Fruit fly (Drosophila melanogaster) whole organism, prepupa: ENCODE measurements around the gene Phlpp.
A peak's percentile ranks its signal among the peaks of the same experiment; 100 is the strongest.

Experiments used
- Blimp-1 ChIP-seq: fragments of 200-800 bp; sonication (Bioruptor generic); optimal IDR thresholded peaks from 3 replicates; lab custom pipeline; 2017; ENCODE audit warnings: missing biosample characterization, missing genetic modification characterization, mild to moderate bottlenecking, moderate library complexity, missing genetic modification reagents
- CG10631 ChIP-seq: fragments of 200-800 bp; sonication (Bioruptor generic); optimal IDR thresholded peaks from 2 replicates; lab custom pipeline; 2016; ENCODE audit warnings: missing biosample characterization, missing genetic modification characterization
- CG31627 ChIP-seq: fragments of 200-800 bp; sonication (Bioruptor generic); optimal IDR thresholded peaks from 3 replicates; lab custom pipeline; 2016; ENCODE audit warnings: missing biosample characterization, missing genetic modification characterization
- CG6808 ChIP-seq: fragments of 200-800 bp; sonication (Bioruptor generic); optimal IDR thresholded peaks from 3 replicates; lab custom pipeline; 2017; ENCODE audit warnings: missing biosample characterization, missing genetic modification characterization, mild to moderate bottlenecking, moderate library complexity, missing genetic modification reagents
- CG9139 ChIP-seq: fragments of 200-800 bp; sonication (Bioruptor generic); optimal IDR thresholded peaks from 3 replicates; lab custom pipeline; 2017; ENCODE audit warnings: missing biosample characterization, mild to moderate bottlenecking, missing genetic modification characterization
- Gug ChIP-seq: fragments of 200-800 bp; sonication (Bioruptor generic); IDR thresholded peaks from 2 replicates; pipeline ENCODE4 v1.3.6; 2022; ENCODE audit warnings: missing biosample characterization, missing genetic modification characterization
- achi ChIP-seq: fragments of 200-800 bp; sonication (Bioruptor generic); optimal IDR thresholded peaks from 3 replicates; lab custom pipeline; 2016; ENCODE audit warnings: missing biosample characterization, missing genetic modification characterization
- dac ChIP-seq: fragments of 200-800 bp; sonication (Bioruptor generic); optimal IDR thresholded peaks from 2 replicates; lab custom pipeline; 2017; ENCODE audit warnings: missing biosample characterization, mild to moderate bottlenecking, missing genetic modification characterization
- eg ChIP-seq: fragments of 200-800 bp; sonication (Bioruptor generic); IDR thresholded peaks from 3 replicates; pipeline ENCODE4 v1.3.6; 2022; ENCODE audit warnings: missing biosample characterization, missing genetic modification characterization
- pdm3 ChIP-seq: fragments of 200-800 bp; sonication (Bioruptor generic); optimal IDR thresholded peaks from 3 replicates; lab custom pipeline; 2016; ENCODE audit warnings: missing biosample characterization, missing genetic modification characterization
- svp ChIP-seq: fragments of 200-800 bp; sonication (Bioruptor generic); peaks from one replicate; lab custom pipeline; 2016; ENCODE audit warnings: missing biosample characterization, missing genetic modification characterization
- vri ChIP-seq: fragments of 200-800 bp; sonication (Bioruptor generic); optimal IDR thresholded peaks from 3 replicates; lab custom pipeline; 2016; ENCODE audit warnings: missing biosample characterization, mild to moderate bottlenecking, missing genetic modification characterization

- TF ChIP-seq Blimp-1 (GFP tag; lab: Kevin White, UChicago) (no peak), achi (GFP tag; lab: Kevin White, UChicago) (peak; percentile 77), CG6808 (no peak), CG31627 (GFP tag; lab: Kevin White, UChicago) (peak; percentile 86), eg (GFP tag; lab: Robert Waterston, UW) (peak; percentile 91), Gug (GFP tag; lab: Robert Waterston, UW) (peak; percentile 77), dac (GFP tag; lab: Kevin White, UChicago) (peak; percentile 56), CG10631 (GFP tag; lab: Kevin White, UChicago) (no peak), vri (GFP tag; lab: Kevin White, UChicago) (no peak), svp (GFP tag; lab: Kevin White, UChicago) (no peak), CG9139 (GFP tag; lab: Kevin White, UChicago) (no peak), pdm3 (GFP tag; lab: Kevin White, UChicago) (peak; percentile 90)
Observed at dm6 chr2L:19051534-19052100, 7.3 kb upstream of the Phlpp start, which contains the start of gene Rpn3.
